Worm (Caenorhabditis elegans) whole organism, L4/young adult: Measurements from ENCODE around the gene C04G2.10.

ENCODE experiments used
- W03F9.2 ChIP-seq: fragments of 150-350 bp; optimal IDR thresholded peaks from 2 replicates; lab custom pipeline; 2014; ENCODE audit warnings: missing biosample characterization, missing genetic modification characterization
- him-1 ChIP-seq: sonication (generic microtip); optimal IDR thresholded peaks from 2 replicates; lab custom pipeline; 2016; ENCODE audit warnings: missing genotype, missing genetic modification reagents, missing genetic modification characterization, missing compliant biosample characterization

- TF ChIP-seq him-1 (tag; lab: Kevin White, UChicago) (no peak), W03F9.2 (tag; lab: Kevin White, UChicago) (no peak)
Measured at ce11 chrIV:10157489-10158088, 42.3 kb downstream of the C04G2.10 start, which contains the start of gene ttr-53.
